Worm (Caenorhabditis elegans): Measurements from ENCODE around the gene tnt-4.

DNA sequence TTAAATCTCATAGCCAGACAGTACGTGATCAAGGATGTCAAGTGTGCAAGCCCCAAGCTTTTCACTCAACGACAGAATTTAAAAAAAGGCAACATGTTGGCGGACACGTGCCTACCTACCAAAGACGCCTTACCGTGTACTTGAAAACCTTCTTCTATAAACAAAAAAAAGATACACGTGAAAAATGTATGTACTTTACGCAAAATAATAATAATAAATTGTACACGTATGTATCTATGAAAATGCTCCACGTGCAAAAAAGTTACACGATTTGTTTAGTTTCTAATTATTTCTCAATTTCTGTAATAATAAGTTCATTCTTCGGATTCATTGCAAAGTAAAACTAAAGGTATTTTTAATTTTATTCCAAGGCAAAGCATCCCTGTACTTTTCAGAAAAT, 11.9 kb upstream of the tnt-4 start, which contains the start of gene cysl-4:
- no peak for TF ChIP-seq ztf-11 (tag; optimal IDR thresholded peaks at IDR 0.05)
- TF ChIP-seq unc-62 (GFP tag; optimal IDR thresholded peaks at IDR 0.05), result no peak
- TF ChIP-seq nhr-28 (tag; optimal IDR thresholded peaks at IDR 0.05), result no peak
- TF ChIP-seq nhr-77 (tag; optimal IDR thresholded peaks at IDR 0.05), result no peak
- TF ChIP-seq ceh-82 (tag; optimal IDR thresholded peaks at IDR 0.05), result no peak
- TF ChIP-seq snpc-4 (tag; optimal IDR thresholded peaks at IDR 0.05), result no peak
- TF ChIP-seq mdl-1 (tag; optimal IDR thresholded peaks at IDR 0.05), result no peak
- TF ChIP-seq zag-1 (tag; optimal IDR thresholded peaks at IDR 0.05), result no peak
- no peak for TF ChIP-seq nhr-25 (tag; optimal IDR thresholded peaks at IDR 0.05)
- TF ChIP-seq lin-39 (tag; optimal IDR thresholded peaks at IDR 0.05), result no peak
- no peak for TF ChIP-seq fos-1 (tag; optimal IDR thresholded peaks at IDR 0.05)

All from whole organism, L3 larva.